Worm (Caenorhabditis elegans): ENCODE data around the gene parg-2.

DNA sequence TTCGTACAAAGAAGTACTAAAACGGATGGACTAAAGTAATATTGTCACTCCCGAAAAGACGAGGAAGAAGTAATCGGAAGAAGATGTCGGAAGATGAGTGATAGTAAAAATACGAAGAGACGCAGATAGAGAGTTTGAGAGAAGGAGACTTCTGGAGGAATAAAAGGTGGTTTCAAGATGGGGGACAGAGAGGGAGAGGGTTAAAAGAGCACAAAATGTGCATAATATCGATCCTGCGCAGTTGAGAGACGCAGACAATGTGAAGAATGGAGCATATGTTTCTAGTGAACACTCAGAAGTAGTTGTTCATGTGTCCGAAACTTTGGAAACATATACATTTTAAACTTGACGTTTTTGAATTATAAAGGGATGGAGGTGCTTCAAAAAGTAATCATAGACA, 47.5 kb upstream of the parg-2 start:
- TF ChIP-seq hlh-26 (GFP tag; conservative IDR thresholded peaks at IDR 0.05) (no peak), sea-2 (GFP tag; IDR thresholded peaks at IDR 0.05) (no peak), B0035.1 (tag; optimal IDR thresholded peaks at IDR 0.05) (no peak)
